Fruit fly (Drosophila melanogaster) S2 (cell line): ENCODE results near the gene CG4768.

Experiments used
- CG8478 ChIP-seq: fragments of >200 bp; optimal IDR thresholded peaks from 2 replicates; lab custom pipeline; 2018
- CTCF ChIP-seq, 2 experiments: fragments of >200 bp; optimal IDR thresholded peaks; 2 replicates each; lab custom pipeline; 2018

Gene CG4768

dm6 chrX:16818186-16818585 is 26.3 kb downstream of the CG4768 start:
- TF ChIP-seq CTCF (optimal IDR thresholded peaks at IDR 0.05; lab: Kevin White, UChicago): no peak
- no peak for TF ChIP-seq CG8478

DNA sequence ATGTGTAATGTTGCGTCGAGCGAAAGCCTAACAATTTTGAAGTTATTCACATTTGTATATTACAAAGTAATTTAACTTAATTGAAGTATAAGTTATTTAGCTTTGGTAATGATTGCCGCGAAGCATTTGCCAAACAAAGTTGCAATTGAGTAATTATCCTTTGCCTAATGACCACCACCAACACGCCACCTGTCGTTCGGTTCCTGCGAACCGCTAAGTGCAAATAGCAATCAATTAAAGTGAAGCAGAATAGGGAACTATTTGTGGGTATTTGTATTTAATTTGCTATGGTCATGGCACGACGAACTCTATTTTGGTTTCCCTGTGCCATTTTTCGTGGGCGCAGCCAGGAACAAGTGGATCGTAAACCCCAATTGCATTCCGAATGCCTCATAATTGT is 28.7 kb downstream of the CG4768 start:
- TF ChIP-seq CG8478 (no peak), CTCF (optimal IDR thresholded peaks at IDR 0.05; lab: Kevin White, UChicago) (peak; percentile 63 to 69)

dm6 chrX:16821216-16821615 is 29.3 kb downstream of the CG4768 start:
- TF ChIP-seq CTCF (optimal IDR thresholded peaks at IDR 0.05; lab: Kevin White, UChicago) (no peak), CG8478 (no peak)

- TF ChIP-seq CTCF (optimal IDR thresholded peaks at IDR 0.05; lab: Kevin White, UChicago) (no peak), CG8478 (no peak)
These were observed 30.2 kb downstream of the CG4768 start for dm6 chrX:16822080-16822479.

dm6 chrX:16829439-16830028 is 37.6 kb downstream of the CG4768 start:
- TF ChIP-seq CTCF (optimal IDR thresholded peaks at IDR 0.05; lab: Kevin White, UChicago): no peak
- no peak for TF ChIP-seq CG8478

DNA sequence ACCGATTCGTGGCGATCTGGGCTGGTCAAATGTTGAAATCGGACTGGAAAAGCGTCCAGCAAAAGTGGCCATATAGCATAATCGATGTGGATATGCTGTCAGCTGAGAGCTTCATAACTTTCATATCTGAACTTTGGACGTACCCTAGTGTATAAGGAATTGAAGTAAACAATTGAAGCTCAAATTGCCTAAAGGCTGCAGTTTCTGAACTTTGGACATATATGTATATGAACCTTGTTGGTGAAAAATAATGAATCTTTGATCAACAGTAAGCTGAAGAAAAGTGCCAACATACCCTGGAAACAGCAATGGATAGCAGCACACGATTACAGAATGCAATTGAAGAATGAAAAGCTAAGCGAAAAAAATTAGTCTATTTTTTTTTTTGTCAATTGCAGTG is 38.2 kb downstream of the CG4768 start:
- TF ChIP-seq CG8478: no peak
- no peak for TF ChIP-seq CTCF (optimal IDR thresholded peaks at IDR 0.05; lab: Kevin White, UChicago)

dm6 chrX:16831848-16832247 is 39.9 kb downstream of the CG4768 start:
- TF ChIP-seq CG8478 (no peak), CTCF (optimal IDR thresholded peaks at IDR 0.05; lab: Kevin White, UChicago) (no peak)

- TF ChIP-seq CTCF (optimal IDR thresholded peaks at IDR 0.05; lab: Kevin White, UChicago) (no peak), CG8478 (no peak)
These were observed 41.2 kb downstream of the CG4768 start for dm6 chrX:16833097-16833496.

DNA sequence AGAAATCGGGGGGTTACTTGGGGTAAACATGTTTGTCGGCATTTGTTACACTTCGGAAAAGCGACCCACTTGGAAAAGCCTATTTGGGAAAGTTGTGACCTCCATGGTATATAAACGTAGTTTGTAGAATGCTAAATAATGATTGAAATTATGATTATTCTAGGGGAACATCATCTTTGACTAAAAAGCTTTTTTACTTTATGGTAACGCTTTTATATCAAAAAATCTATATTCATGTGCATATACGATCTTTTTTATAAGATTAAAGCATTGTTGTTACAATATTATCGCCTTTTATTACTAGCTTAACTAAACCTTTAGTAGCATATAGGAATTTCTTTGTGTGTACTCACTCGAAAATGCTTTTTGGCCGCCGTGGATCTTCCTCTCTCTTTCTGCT is 42.3 kb downstream of the CG4768 start:
- TF ChIP-seq CG8478 (no peak), CTCF (optimal IDR thresholded peaks at IDR 0.05; lab: Kevin White, UChicago) (no peak)

DNA sequence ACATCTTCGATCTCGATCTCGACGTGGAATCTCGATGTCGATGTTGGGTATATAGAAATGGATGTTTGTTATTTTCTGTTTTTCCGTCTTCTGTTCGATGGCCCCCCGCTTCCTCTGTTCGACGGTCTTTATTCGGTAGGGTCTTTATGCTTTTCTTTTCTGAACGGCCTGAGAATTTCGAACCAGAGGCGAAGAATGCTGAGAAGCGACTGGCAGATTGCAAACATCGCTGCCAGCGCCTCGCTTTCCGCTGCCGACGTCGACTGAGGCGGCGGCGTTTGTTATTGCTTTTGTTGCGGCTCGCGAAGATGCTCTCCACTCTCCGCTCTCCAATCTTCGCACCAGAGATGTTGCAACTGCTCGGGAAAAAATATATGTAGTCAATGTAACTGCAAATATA is 43.4 kb downstream of the CG4768 start, which contains the start of the genes CG13004 and CG46306:
Gene CG13004 (minus strand): TSS at position 217 of the 400 bp plus-strand sequence.
Gene CG46306 (minus strand): TSS at position 217 of the 400 bp plus-strand sequence.
- no peak for TF ChIP-seq CTCF (optimal IDR thresholded peaks at IDR 0.05; lab: Kevin White, UChicago)

DNA sequence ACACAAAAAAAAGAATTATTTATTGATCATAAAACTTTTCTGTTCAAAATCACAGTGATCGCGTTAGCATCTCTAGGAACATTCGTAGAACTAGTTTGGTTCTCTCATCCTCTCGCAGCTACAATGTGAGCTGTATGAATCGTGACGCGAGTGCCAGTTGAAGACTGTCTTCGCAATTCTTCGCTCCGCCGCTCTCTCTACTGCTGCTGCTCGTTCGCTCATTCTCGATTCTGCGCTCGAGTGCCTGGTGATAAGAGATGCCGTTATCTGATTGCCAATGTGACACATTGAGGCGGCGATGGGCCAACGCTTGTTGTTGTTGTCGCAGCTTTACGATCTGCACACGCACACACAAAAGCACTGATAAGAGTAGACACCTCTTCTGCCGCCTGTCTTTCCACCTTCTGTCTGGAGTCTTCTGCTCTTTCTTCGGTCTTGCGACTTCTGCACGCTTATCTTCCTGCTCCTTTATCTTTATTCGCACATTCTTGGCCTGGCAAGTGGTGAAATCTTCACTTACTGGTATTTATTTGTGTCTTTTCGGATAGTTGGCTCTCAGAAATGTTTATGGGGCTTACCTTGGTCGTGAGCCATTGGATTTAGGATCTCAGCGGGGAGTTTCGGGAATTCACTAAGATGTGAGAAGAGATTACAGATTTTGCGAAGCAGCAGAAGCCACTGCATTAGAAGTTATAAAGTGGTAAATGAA is 44.3 kb downstream of the CG4768 start:
- TF ChIP-seq CG8478 (no peak), CTCF (optimal IDR thresholded peaks at IDR 0.05; lab: Kevin White, UChicago) (no peak)

- no peak for TF ChIP-seq CG8478
- TF ChIP-seq CTCF (optimal IDR thresholded peaks at IDR 0.05; lab: Kevin White, UChicago): no peak
These were observed 45.0 kb downstream of the CG4768 start for dm6 chrX:16836805-16837333.

dm6 chrX:16837588-16838178 is 45.8 kb downstream of the CG4768 start:
- TF ChIP-seq CG8478 (no peak), CTCF (optimal IDR thresholded peaks at IDR 0.05; lab: Kevin White, UChicago) (no peak)

dm6 chrX:16839033-16839432 is 47.1 kb downstream of the CG4768 start:
- TF ChIP-seq CTCF (optimal IDR thresholded peaks at IDR 0.05; lab: Kevin White, UChicago) (no peak), CG8478 (no peak)

DNA sequence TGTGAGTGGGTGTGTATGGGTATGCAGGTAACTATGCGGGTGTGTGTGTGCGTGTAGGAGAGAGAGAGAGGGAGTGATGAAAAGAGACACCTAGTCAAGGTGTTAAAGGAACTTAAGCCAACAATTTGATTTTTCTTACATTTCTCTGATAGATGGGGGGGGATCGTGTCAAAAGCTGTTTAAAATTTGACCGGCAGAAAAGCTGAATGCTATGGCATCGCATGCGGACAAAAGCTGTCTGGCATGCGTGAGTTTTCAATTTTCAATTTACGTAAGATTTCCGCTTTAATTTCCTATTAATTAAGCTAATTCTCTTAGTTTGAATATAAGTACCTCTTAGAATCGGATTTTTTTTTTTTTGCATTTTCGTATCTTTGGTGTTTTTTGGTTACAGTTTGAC is 48.0 kb downstream of the CG4768 start:
- TF ChIP-seq CTCF (optimal IDR thresholded peaks at IDR 0.05; lab: Kevin White, UChicago) (peak in 1 of 2 experiments; percentile 9), CG8478 (no peak)

DNA sequence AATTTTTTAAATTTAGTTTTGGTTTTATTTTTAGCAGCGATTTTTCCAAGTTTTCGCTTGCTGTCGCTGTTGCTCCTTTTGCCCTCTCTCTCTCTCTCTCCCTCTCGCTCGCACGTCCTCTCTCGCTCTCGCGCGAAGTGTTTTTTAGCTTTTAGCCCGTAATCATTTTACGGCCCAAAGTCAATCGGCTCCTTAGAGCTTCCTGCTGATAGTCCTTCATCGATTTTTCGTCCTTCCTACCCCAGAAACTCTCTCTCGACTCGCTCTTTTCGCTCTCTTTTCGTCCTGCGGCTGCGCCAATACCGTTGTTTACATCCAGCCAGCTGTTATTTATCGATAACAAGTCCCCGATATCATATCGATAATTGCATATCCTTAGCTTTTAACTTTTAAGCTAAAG is 52.4 kb downstream of the CG4768 start, which contains the start of gene RSG7:
Gene RSG7 (minus strand): TSS at position 139 of the 400 bp plus-strand sequence.
- TF ChIP-seq CG8478 (no peak), CTCF (optimal IDR thresholded peaks at IDR 0.05; lab: Kevin White, UChicago) (no peak)
